Worm (Caenorhabditis elegans): ENCODE results near the gene pfn-2.

Gene pfn-2

ce11 chrX:5329236-5329635, 24.6 kb downstream of the pfn-2 start, which contains the start of gene C26B9.5:
TSS of gene C26B9.5 (plus strand) at chrX:5329479.
- peak; percentile 68 for TF ChIP-seq pqm-1 (tag; optimal IDR thresholded peaks at IDR 0.05)
- peak; percentile 69 for TF ChIP-seq skn-1 (tag; optimal IDR thresholded peaks at IDR 0.05)
- TF ChIP-seq elt-2 (tag; optimal IDR thresholded peaks at IDR 0.05), result peak; percentile 54
- no peak for TF ChIP-seq fos-1 (tag; optimal IDR thresholded peaks at IDR 0.05)

ce11 chrX:5323287-5323686, 30.6 kb downstream of the pfn-2 start, which contains the start of gene sto-2:
TSS of gene sto-2 (minus strand) at chrX:5323387.
- TF ChIP-seq fkh-2 (tag; optimal IDR thresholded peaks at IDR 0.05) (no peak), mml-1 (tag; optimal IDR thresholded peaks at IDR 0.05) (no peak), ceh-9 (tag; optimal IDR thresholded peaks at IDR 0.05) (no peak), snpc-4 (tag; optimal IDR thresholded peaks at IDR 0.05) (no peak), ama-1 (optimal IDR thresholded peaks at IDR 0.05) (no peak), ceh-82 (tag; optimal IDR thresholded peaks at IDR 0.05) (no peak), elt-3 (tag; optimal IDR thresholded peaks at IDR 0.05) (no peak), ztf-11 (tag; optimal IDR thresholded peaks at IDR 0.05) (no peak), pqm-1 (tag; optimal IDR thresholded peaks at IDR 0.05) (no peak), aly-2 (tag; optimal IDR thresholded peaks at IDR 0.05) (no peak), nhr-12 (tag; optimal IDR thresholded peaks at IDR 0.05) (no peak)

ce11 chrX:5321563-5321962, 32.3 kb downstream of the pfn-2 start:
- no peak for TF ChIP-seq ceh-28 (tag; optimal IDR thresholded peaks at IDR 0.05)
- no peak for TF ChIP-seq nhr-237 (tag; optimal IDR thresholded peaks at IDR 0.05)
- TF ChIP-seq ztf-11 (tag; optimal IDR thresholded peaks at IDR 0.05), result no peak
- no peak for TF ChIP-seq nhr-67 (tag; optimal IDR thresholded peaks at IDR 0.05)
- TF ChIP-seq ceh-9 (tag; optimal IDR thresholded peaks at IDR 0.05), result no peak
- no peak for TF ChIP-seq ztf-4 (tag; optimal IDR thresholded peaks at IDR 0.05)
- no peak for TF ChIP-seq unc-62 (GFP tag; optimal IDR thresholded peaks at IDR 0.05)
- TF ChIP-seq ama-1 (optimal IDR thresholded peaks at IDR 0.05), result no peak
- no peak for TF ChIP-seq fos-1 (tag; optimal IDR thresholded peaks at IDR 0.05)
- TF ChIP-seq elt-2 (tag; optimal IDR thresholded peaks at IDR 0.05), result no peak
- TF ChIP-seq unc-39 (tag; optimal IDR thresholded peaks at IDR 0.05), result no peak
- TF ChIP-seq sea-2 (GFP tag; optimal IDR thresholded peaks at IDR 0.05), result no peak
- no peak for TF ChIP-seq ceh-16 (tag; optimal IDR thresholded peaks at IDR 0.05)
- TF ChIP-seq nfya-1 (tag; optimal IDR thresholded peaks at IDR 0.05; ENCODE audit: insufficient read depth), result no peak
- TF ChIP-seq pqm-1 (tag; optimal IDR thresholded peaks at IDR 0.05), result no peak
- TF ChIP-seq jun-1 (tag; optimal IDR thresholded peaks at IDR 0.05), result no peak
- no peak for TF ChIP-seq elt-3 (tag; optimal IDR thresholded peaks at IDR 0.05)
- TF ChIP-seq egl-27 (tag; optimal IDR thresholded peaks at IDR 0.05), result no peak
- no peak for TF ChIP-seq elt-1 (tag; optimal IDR thresholded peaks at IDR 0.05)

ce11 chrX:5319214-5319838, 34.5 kb downstream of the pfn-2 start:
- no peak for TF ChIP-seq zag-1 (tag; optimal IDR thresholded peaks at IDR 0.05)
- TF ChIP-seq skn-1 (tag; optimal IDR thresholded peaks at IDR 0.05), result no peak
- TF ChIP-seq unc-39 (tag; optimal IDR thresholded peaks at IDR 0.05), result no peak
- no peak for TF ChIP-seq daf-12 (tag; optimal IDR thresholded peaks at IDR 0.05)
- peak; percentile 11 for TF ChIP-seq lin-39 (tag; optimal IDR thresholded peaks at IDR 0.05)
- peak; percentile 34 for TF ChIP-seq nhr-77 (tag; optimal IDR thresholded peaks at IDR 0.05)
- no peak for TF ChIP-seq ceh-16 (tag; optimal IDR thresholded peaks at IDR 0.05)
- TF ChIP-seq lsy-12 (tag; optimal IDR thresholded peaks at IDR 0.05), result peak; percentile 25
- TF ChIP-seq snpc-4 (tag; optimal IDR thresholded peaks at IDR 0.05), result peak; percentile 15
- no peak for TF ChIP-seq nhr-23 (tag; optimal IDR thresholded peaks at IDR 0.05)
- peak; percentile 28 for TF ChIP-seq elt-2 (tag; optimal IDR thresholded peaks at IDR 0.05)
- TF ChIP-seq nhr-11 (tag; optimal IDR thresholded peaks at IDR 0.05), result no peak
- TF ChIP-seq hmg-11 (tag; optimal IDR thresholded peaks at IDR 0.05), result peak; percentile 65
- TF ChIP-seq ama-1 (optimal IDR thresholded peaks at IDR 0.05), result no peak
- TF ChIP-seq nhr-43 (tag; optimal IDR thresholded peaks at IDR 0.05; ENCODE audit: poor library complexity, severe bottlenecking), result peak; percentile 69
- TF ChIP-seq nfya-1 (tag; optimal IDR thresholded peaks at IDR 0.05; ENCODE audit: insufficient read depth), result peak; percentile 36
- no peak for TF ChIP-seq unc-62 (GFP tag; optimal IDR thresholded peaks at IDR 0.05)
- no peak for TF ChIP-seq mml-1 (tag; optimal IDR thresholded peaks at IDR 0.05)
- TF ChIP-seq mdl-1 (tag; optimal IDR thresholded peaks at IDR 0.05), result no peak
- TF ChIP-seq nhr-25 (tag; optimal IDR thresholded peaks at IDR 0.05), result no peak
- TF ChIP-seq fkh-10 (GFP tag; optimal IDR thresholded peaks at IDR 0.05), result no peak
- peak; percentile 46 for TF ChIP-seq tbx-2 (tag; optimal IDR thresholded peaks at IDR 0.05)
- no peak for TF ChIP-seq pqm-1 (tag; optimal IDR thresholded peaks at IDR 0.05)
- TF ChIP-seq elt-3 (tag; optimal IDR thresholded peaks at IDR 0.05), result no peak
- TF ChIP-seq aly-2 (tag; optimal IDR thresholded peaks at IDR 0.05), result no peak
- TF ChIP-seq lin-15B (tag; optimal IDR thresholded peaks at IDR 0.05), result no peak
- no peak for TF ChIP-seq R02D3.7 (tag; optimal IDR thresholded peaks at IDR 0.05)
- TF ChIP-seq nhr-28 (tag; optimal IDR thresholded peaks at IDR 0.05), result no peak
- no peak for TF ChIP-seq ceh-28 (tag; optimal IDR thresholded peaks at IDR 0.05)
- TF ChIP-seq jun-1 (tag; optimal IDR thresholded peaks at IDR 0.05), result no peak
- TF ChIP-seq nhr-67 (tag; optimal IDR thresholded peaks at IDR 0.05), result no peak

Data from whole organism, L3 larva.